Worm (Caenorhabditis elegans) whole organism, young adult: ENCODE data around the gene Y14H12A.2.

ENCODE experiments used
- cebp-2 ChIP-seq: fragments of 200-800 bp; sonication (Bioruptor generic); IDR thresholded peaks from 2 replicates; pipeline ENCODE4 v1.3.6; 2022; ENCODE audit warnings: missing genetic modification characterization, missing compliant biosample characterization
- ets-4 ChIP-seq: fragments of 200-800 bp; sonication (Bioruptor generic); optimal IDR thresholded peaks from 2 replicates; lab custom pipeline; 2018; ENCODE audit warnings: mild to moderate bottlenecking, missing genetic modification characterization, missing compliant biosample characterization

DNA sequence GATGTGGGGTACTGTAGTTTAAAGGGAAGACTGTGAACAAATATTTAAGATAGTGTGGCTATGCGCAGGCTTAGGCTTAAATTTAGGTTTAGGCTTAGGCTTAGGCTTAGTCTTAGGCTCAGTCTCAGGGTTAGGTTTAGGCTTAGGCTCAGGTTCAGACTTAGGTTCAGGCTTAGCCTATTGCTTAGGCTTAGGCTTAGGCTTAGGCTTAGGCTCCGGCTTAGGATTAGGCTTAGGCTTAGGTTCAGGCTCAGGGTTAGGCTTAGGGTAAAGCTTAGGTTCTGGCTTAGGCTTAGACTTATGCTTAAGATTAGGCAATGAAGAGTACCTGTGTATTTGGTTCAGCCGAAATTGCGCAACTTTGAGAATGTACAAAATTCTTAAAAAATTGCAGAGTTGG, 5.2 kb downstream of the Y14H12A.2 start:
- no peak for TF ChIP-seq cebp-2 (GFP tag; lab: Robert Waterston, UW)
- no peak for TF ChIP-seq ets-4 (GFP tag; lab: Kevin White, UChicago)
